Fruit fly (Drosophila melanogaster): ENCODE measurements around the gene CG31659.

The CG31659 gene

dm6 chr2L:1393611-1394010 lies 34.0 kb upstream of the CG31659 start (continued):
- TF ChIP-seq exex (tag; optimal IDR thresholded peaks at IDR 0.05) (no peak), Nf-YA (GFP tag; IDR thresholded peaks at IDR 0.05) (no peak), onecut (GFP tag; IDR thresholded peaks at IDR 0.05) (no peak), C15 (GFP tag; IDR thresholded peaks at IDR 0.05) (no peak), gro (GFP tag; optimal IDR thresholded peaks at IDR 0.05) (no peak), disco-r (GFP tag; optimal IDR thresholded peaks at IDR 0.05) (no peak), Sox102F (GFP tag; optimal IDR thresholded peaks at IDR 0.05) (peak; percentile 28), CG1529 (GFP tag; optimal IDR thresholded peaks at IDR 0.05) (no peak), CG12942 (GFP tag; optimal IDR thresholded peaks at IDR 0.05) (no peak), toy (GFP tag; IDR thresholded peaks at IDR 0.05) (no peak), CG16815 (GFP tag; optimal IDR thresholded peaks at IDR 0.05) (no peak), grn (GFP tag; optimal IDR thresholded peaks at IDR 0.05) (no peak), CG30403 (GFP tag; optimal IDR thresholded peaks at IDR 0.05) (peak; percentile 30), trh (GFP tag; optimal IDR thresholded peaks at IDR 0.05) (no peak), az2 (GFP tag; optimal IDR thresholded peaks at IDR 0.05) (peak; percentile 13), sens (GFP tag) (peak; percentile 10), aop (GFP tag; IDR thresholded peaks at IDR 0.05) (no peak), shn (GFP tag; optimal IDR thresholded peaks at IDR 0.05) (no peak), schlank (tag; optimal IDR thresholded peaks at IDR 0.05) (no peak), CG6683 (GFP tag; optimal IDR thresholded peaks at IDR 0.05) (no peak), vvl (GFP tag; IDR thresholded peaks at IDR 0.05) (0 out of 2 replicates have a peak, but pooled peaks have one; percentile 38), CoRest (tag; optimal IDR thresholded peaks at IDR 0.05) (peak; percentile 17), inv (GFP tag; IDR thresholded peaks at IDR 0.05; ENCODE audit: partially characterized antibody) (no peak), Hey (tag; optimal IDR thresholded peaks at IDR 0.05) (no peak), MESR4 (GFP tag; optimal IDR thresholded peaks at IDR 0.05) (no peak), h (optimal IDR thresholded peaks at IDR 0.05) (no peak), Atf3 (GFP tag; optimal IDR thresholded peaks at IDR 0.05) (no peak), Abd-B (GFP tag; optimal IDR thresholded peaks at IDR 0.05) (no peak), hb (GFP tag; IDR thresholded peaks at IDR 0.05; ENCODE audit: partially characterized antibody) (no peak), CG13624 (GFP tag; optimal IDR thresholded peaks at IDR 0.05) (no peak), sc (optimal IDR thresholded peaks at IDR 0.05) (no peak), sc (GFP tag; optimal IDR thresholded peaks at IDR 0.05) (no peak), prd (optimal IDR thresholded peaks at IDR 0.05) (no peak), prd (GFP tag; IDR thresholded peaks at IDR 0.05) (peak; percentile 6; the same call in 1 of the 3 replicates), Dfd (GFP tag; optimal IDR thresholded peaks at IDR 0.05) (no peak), crc (GFP tag; optimal IDR thresholded peaks at IDR 0.05) (no peak), row (GFP tag; IDR thresholded peaks at IDR 0.05) (0 out of 3 replicates have a peak, but pooled peaks have one; percentile 13), NfI (GFP tag; optimal IDR thresholded peaks at IDR 0.05) (no peak), repo (GFP tag; optimal IDR thresholded peaks at IDR 0.05) (no peak), maf-S (GFP tag; optimal IDR thresholded peaks at IDR 0.05) (no peak), vfl (GFP tag; optimal IDR thresholded peaks at IDR 0.05) (no peak), esg (GFP tag; conservative IDR thresholded peaks at IDR 0.05) (0 out of 2 replicates have a peak, but pooled peaks have one; percentile 6), CG4854 (GFP tag; optimal IDR thresholded peaks at IDR 0.05) (no peak), Opbp (GFP tag; IDR thresholded peaks at IDR 0.05; ENCODE audit: partially characterized antibody) (no peak), CG10431 (GFP tag; optimal IDR thresholded peaks at IDR 0.05) (no peak), CG7357 (GFP tag; IDR thresholded peaks at IDR 0.05) (no peak), lola (GFP tag; optimal IDR thresholded peaks at IDR 0.05) (no peak), ci (GFP tag; IDR thresholded peaks at IDR 0.05) (0 out of 3 replicates have a peak, but pooled peaks have one; percentile 53), bsh (GFP tag; optimal IDR thresholded peaks at IDR 0.05) (peak in 1 of 2 experiments; percentile 41), knrl (GFP tag; IDR thresholded peaks at IDR 0.05; ENCODE audit: partially characterized antibody) (no peak), Usf (GFP tag; optimal IDR thresholded peaks at IDR 0.05) (no peak), CG6791 (GFP tag; IDR thresholded peaks at IDR 0.05; ENCODE audit: partially characterized antibody) (no peak)

Measured in whole organism, embryonic.